Worm (Caenorhabditis elegans): Measurements from ENCODE around the gene ztf-14.

The ztf-14 gene

ce11 chrX:14495785-14496184 is at the start of gene ztf-14:
Gene ztf-14, plus strand, starts transcription at chrX:14496085.
- no peak for TF ChIP-seq tbx-7 (tag; optimal IDR thresholded peaks at IDR 0.05)
- no peak for TF ChIP-seq ceh-31 (tag; optimal IDR thresholded peaks at IDR 0.05)
- no peak for TF ChIP-seq syd-9 (tag; optimal IDR thresholded peaks at IDR 0.05)
- TF ChIP-seq zip-5 (tag; optimal IDR thresholded peaks at IDR 0.05), result no peak
- no peak for TF ChIP-seq pha-4 (tag; optimal IDR thresholded peaks at IDR 0.05)
- TF ChIP-seq ceh-30 (tag; optimal IDR thresholded peaks at IDR 0.05), result no peak
- TF ChIP-seq sox-4 (tag; optimal IDR thresholded peaks at IDR 0.05), result no peak
- no peak for TF ChIP-seq ceh-24 (tag; optimal IDR thresholded peaks at IDR 0.05)
- TF ChIP-seq ceh-22 (tag; optimal IDR thresholded peaks at IDR 0.05), result no peak
- no peak for TF ChIP-seq gmeb-2 (tag; optimal IDR thresholded peaks at IDR 0.05)

ce11 chrX:14447498-14447897 is 48.4 kb upstream of the ztf-14 start:
- TF ChIP-seq fax-1 (tag; optimal IDR thresholded peaks at IDR 0.05), result no peak
- no peak for TF ChIP-seq ceh-30 (tag; optimal IDR thresholded peaks at IDR 0.05)
- no peak for TF ChIP-seq nhr-232 (tag; optimal IDR thresholded peaks at IDR 0.05)
- TF ChIP-seq F13H6.1 (tag; optimal IDR thresholded peaks at IDR 0.05), result no peak

ce11 chrX:14447910-14448309 is 48.0 kb upstream of the ztf-14 start, which contains the start of gene jmjd-3.2:
Gene jmjd-3.2, plus strand, starts transcription at chrX:14448210.
- no peak for TF ChIP-seq rnt-1 (tag; optimal IDR thresholded peaks at IDR 0.05)
- TF ChIP-seq lin-11 (tag; optimal IDR thresholded peaks at IDR 0.05), result no peak
- no peak for TF ChIP-seq K09A11.1 (tag; optimal IDR thresholded peaks at IDR 0.05; ENCODE audit: insufficient read depth)
- no peak for TF ChIP-seq pqm-1 (tag; optimal IDR thresholded peaks at IDR 0.05)
- no peak for TF ChIP-seq sox-2 (GFP tag; IDR thresholded peaks at IDR 0.05)
- no peak for TF ChIP-seq tbx-2 (tag; optimal IDR thresholded peaks at IDR 0.05)
- no peak for TF ChIP-seq unc-86 (tag; optimal IDR thresholded peaks at IDR 0.05)
- no peak for TF ChIP-seq pax-1 (tag; optimal IDR thresholded peaks at IDR 0.05)

- TF ChIP-seq unc-3 (GFP tag; conservative IDR thresholded peaks at IDR 0.05) (no peak), unc-3 (tag; optimal IDR thresholded peaks at IDR 0.05) (no peak), ceh-24 (tag; optimal IDR thresholded peaks at IDR 0.05) (no peak), pag-3 (tag; optimal IDR thresholded peaks at IDR 0.05; ENCODE audit: borderline replicate concordance) (no peak), pat-9 (tag; optimal IDR thresholded peaks at IDR 0.05) (no peak), K09A11.1 (tag; optimal IDR thresholded peaks at IDR 0.05; ENCODE audit: insufficient read depth) (no peak), ets-4 (tag; optimal IDR thresholded peaks at IDR 0.05) (no peak), zip-5 (tag; optimal IDR thresholded peaks at IDR 0.05) (no peak), ceh-31 (tag; optimal IDR thresholded peaks at IDR 0.05) (no peak), tbx-7 (tag; optimal IDR thresholded peaks at IDR 0.05) (no peak), ceh-34 (tag; optimal IDR thresholded peaks at IDR 0.05) (no peak), ceh-9 (tag; optimal IDR thresholded peaks at IDR 0.05) (no peak), rnt-1 (tag; optimal IDR thresholded peaks at IDR 0.05) (no peak), eyg-1 (tag; optimal IDR thresholded peaks at IDR 0.05) (no peak), ceh-18 (tag; optimal IDR thresholded peaks at IDR 0.05) (no peak), dmd-4 (tag; optimal IDR thresholded peaks at IDR 0.05; ENCODE audit: borderline replicate concordance) (no peak), lim-6 (tag; optimal IDR thresholded peaks at IDR 0.05) (no peak)
Measured at ce11 chrX:14453735-14454134, 42.1 kb upstream of the ztf-14 start, which contains the start of gene F23D12.7. Gene F23D12.7, minus strand, starts transcription at chrX:14453835.

ce11 chrX:14455419-14455818 is 40.5 kb upstream of the ztf-14 start, which contains the start of gene Y66C5A.1:
Gene Y66C5A.1, minus strand, starts transcription at chrX:14455519.
- TF ChIP-seq pqm-1 (tag; optimal IDR thresholded peaks at IDR 0.05) (no peak), ceh-6 (GFP tag; optimal IDR thresholded peaks at IDR 0.05) (no peak), pha-2 (tag; optimal IDR thresholded peaks at IDR 0.05) (no peak), pag-3 (tag; optimal IDR thresholded peaks at IDR 0.05; ENCODE audit: borderline replicate concordance) (no peak), eyg-1 (tag; optimal IDR thresholded peaks at IDR 0.05) (no peak), nhr-11 (tag; optimal IDR thresholded peaks at IDR 0.05) (no peak), ceh-14 (tag; optimal IDR thresholded peaks at IDR 0.05) (no peak), ceh-31 (tag; optimal IDR thresholded peaks at IDR 0.05) (no peak)

All from whole organism, late embryonic.